Worm (Caenorhabditis elegans) whole organism, L1 larva: ENCODE measurements around the gene oac-23.
A peak's percentile ranks its signal among the peaks of the same experiment; 100 is the strongest.

Source experiments
- C04F5.9 ChIP-seq: sonication (generic microtip); optimal IDR thresholded peaks from 2 replicates; lab custom pipeline; 2016; ENCODE audit warnings: missing genetic modification characterization, missing compliant biosample characterization
- F16B12.6 ChIP-seq: fragments of 150-350 bp; optimal IDR thresholded peaks from 2 replicates; lab custom pipeline; 2014; ENCODE audit warnings: missing biosample characterization, missing genetic modification characterization
- Y116A8C.19 ChIP-seq: sonication (generic microtip); optimal IDR thresholded peaks from 2 replicates; lab custom pipeline; 2016; ENCODE audit warnings: missing compliant biosample characterization, missing genetic modification characterization, borderline replicate concordance
- alr-1 ChIP-seq: fragments of 200-800 bp; sonication (Bioruptor generic); optimal IDR thresholded peaks from 2 replicates; lab custom pipeline; 2018; ENCODE audit warnings: borderline replicate concordance, mild to moderate bottlenecking, missing genetic modification characterization, missing compliant biosample characterization
- aly-2 ChIP-seq: fragments of 150-350 bp; optimal IDR thresholded peaks from 2 replicates; lab custom pipeline; 2014; ENCODE audit warnings: missing biosample characterization, missing genetic modification characterization
- blmp-1 ChIP-seq: fragments of 150-350 bp; optimal IDR thresholded peaks from 2 replicates; lab custom pipeline; 2014; ENCODE audit warnings: missing biosample characterization, missing genetic modification characterization
- ceh-82 ChIP-seq, 3 experiments: fragments of 150-350 bp in 1 of 3; sonication (generic microtip) in 2 of 3; optimal IDR thresholded peaks; 2 replicates each; lab custom pipeline; 2014 to 2017; ENCODE audit warnings: missing biosample characterization in 3 of 3, missing genetic modification characterization in 3 of 3
- ces-1 ChIP-seq: fragments of 150-350 bp; optimal IDR thresholded peaks from 2 replicates; lab custom pipeline; 2014; ENCODE audit warnings: missing biosample characterization, missing genetic modification reagents, missing genetic modification characterization
- efl-1 ChIP-seq, 4 experiments: fragments of 150-350 bp; optimal IDR thresholded peaks in 3 of 4; peaks in 1 of 4; 1 replicate in 1 of 4; 2 replicates in 3 of 4; lab custom pipeline; 2014; ENCODE audit warnings: missing biosample characterization in 2 of 4, missing genetic modification characterization in 2 of 4, missing genetic modification reagents in 2 of 4
- elt-2 ChIP-seq: sonication (generic microtip); optimal IDR thresholded peaks from 2 replicates; lab custom pipeline; 2016; ENCODE audit warnings: missing genetic modification characterization, mild to moderate bottlenecking, inconsistent platforms, missing compliant biosample characterization, missing genetic modification reagents
- elt-3 ChIP-seq, 6 experiments: fragments of 150-350 bp in 1 of 6; sonication (generic microtip); optimal IDR thresholded peaks; 2 replicates each; lab custom pipeline; 2017 to 2018; ENCODE audit warnings: missing biosample characterization in 6 of 6, missing genetic modification characterization in 6 of 6, inconsistent platforms in 1 of 6
- ets-5 ChIP-seq: fragments of 200-800 bp; sonication (Bioruptor generic); IDR thresholded peaks from 2 replicates; pipeline ENCODE4 v1.3.6; 2022; ENCODE audit warnings: missing genetic modification characterization, missing compliant biosample characterization
- fkh-10 ChIP-seq: sonication (generic microtip); optimal IDR thresholded peaks from 2 replicates; lab custom pipeline; 2017; ENCODE audit warnings: missing biosample characterization, missing genetic modification reagents, missing genetic modification characterization
- fkh-8 ChIP-seq: sonication (generic microtip); optimal IDR thresholded peaks from 2 replicates; lab custom pipeline; 2016; ENCODE audit warnings: mild to moderate bottlenecking, missing genetic modification characterization, missing compliant biosample characterization
- hpl-2 ChIP-seq: fragments of 150-350 bp; optimal IDR thresholded peaks from 2 replicates; lab custom pipeline; 2014; ENCODE audit warnings: missing biosample characterization, missing genetic modification reagents, missing genetic modification characterization
- jun-1 ChIP-seq: fragments of 150-350 bp; optimal IDR thresholded peaks from 2 replicates; lab custom pipeline; 2014; ENCODE audit warnings: missing biosample characterization, missing genetic modification reagents, missing genetic modification characterization
- lin-13 ChIP-seq: fragments of 150-350 bp; optimal IDR thresholded peaks from 2 replicates; lab custom pipeline; 2014; ENCODE audit warnings: missing biosample characterization, missing genetic modification reagents, missing genetic modification characterization
- lin-14 ChIP-seq: fragments of 200-800 bp; sonication (Bioruptor generic); optimal IDR thresholded peaks from 2 replicates; lab custom pipeline; 2018; ENCODE audit warnings: mild to moderate bottlenecking, missing genetic modification characterization, moderate library complexity, missing compliant biosample characterization
- lin-35 ChIP-seq, 2 experiments: fragments of 150-350 bp; optimal IDR thresholded peaks; 2 replicates each; lab custom pipeline; 2014; ENCODE audit warnings: missing biosample characterization in 2 of 2, missing genetic modification characterization in 2 of 2, missing genetic modification reagents in 2 of 2
- lir-3 ChIP-seq: sonication (generic microtip); optimal IDR thresholded peaks from 2 replicates; lab custom pipeline; 2016; ENCODE audit warnings: mild to moderate bottlenecking, missing genetic modification characterization, moderate library complexity, missing compliant biosample characterization; ENCODE audit not compliant: poor library complexity
- nhr-20 ChIP-seq: sonication (generic microtip); optimal IDR thresholded peaks from 2 replicates; lab custom pipeline; 2016; ENCODE audit warnings: mild to moderate bottlenecking, missing genetic modification characterization, missing compliant biosample characterization
- nhr-28 ChIP-seq: fragments of 150-350 bp; optimal IDR thresholded peaks from 2 replicates; lab custom pipeline; 2014; ENCODE audit warnings: missing biosample characterization, missing genetic modification characterization
- nhr-71 ChIP-seq: sonication (generic microtip); optimal IDR thresholded peaks from 2 replicates; lab custom pipeline; 2016; ENCODE audit warnings: mild to moderate bottlenecking, missing genetic modification characterization, moderate library complexity, missing compliant biosample characterization
- nhr-85 ChIP-seq: sonication (generic microtip); peaks from one replicate; lab custom pipeline; 2016; ENCODE audit warnings: missing genetic modification characterization, inconsistent platforms, missing compliant biosample characterization
- snu-23 ChIP-seq: sonication (generic microtip); optimal IDR thresholded peaks from 2 replicates; lab custom pipeline; 2016; ENCODE audit warnings: missing genetic modification characterization, missing compliant biosample characterization
- tbx-2 ChIP-seq: sonication (generic microtip); optimal IDR thresholded peaks from 2 replicates; lab custom pipeline; 2016; ENCODE audit warnings: missing genetic modification characterization, missing compliant biosample characterization
- tlp-1 ChIP-seq: fragments of 150-350 bp; optimal IDR thresholded peaks from 2 replicates; lab custom pipeline; 2014; ENCODE audit warnings: missing biosample characterization, missing genetic modification characterization

Gene oac-23

DNA sequence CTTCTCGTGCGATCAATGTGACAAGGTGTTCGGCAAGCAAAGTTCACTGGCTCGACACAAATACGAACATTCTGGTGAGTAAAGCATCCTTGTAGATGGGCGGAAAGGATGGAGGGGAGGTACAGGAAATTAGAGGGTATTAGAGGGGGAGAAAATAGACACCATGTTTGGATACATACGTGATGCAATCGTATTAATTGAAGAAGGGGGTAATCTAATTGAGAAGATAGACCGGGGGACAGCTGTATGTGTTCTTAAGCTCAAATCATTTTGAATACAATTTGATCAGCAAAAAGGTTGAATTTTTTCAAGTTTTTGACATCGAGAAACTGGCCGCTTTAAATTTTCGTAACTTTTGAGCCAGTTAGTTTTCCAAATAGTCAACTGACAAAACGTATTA is 20.8 kb upstream of the oac-23 start:
- TF ChIP-seq tlp-1 (tag; lab: Kevin White, UChicago) = no peak
- TF ChIP-seq lir-3 (tag; lab: Kevin White, UChicago) = no peak
- TF ChIP-seq, all 84 proteins: peak for 0

DNA sequence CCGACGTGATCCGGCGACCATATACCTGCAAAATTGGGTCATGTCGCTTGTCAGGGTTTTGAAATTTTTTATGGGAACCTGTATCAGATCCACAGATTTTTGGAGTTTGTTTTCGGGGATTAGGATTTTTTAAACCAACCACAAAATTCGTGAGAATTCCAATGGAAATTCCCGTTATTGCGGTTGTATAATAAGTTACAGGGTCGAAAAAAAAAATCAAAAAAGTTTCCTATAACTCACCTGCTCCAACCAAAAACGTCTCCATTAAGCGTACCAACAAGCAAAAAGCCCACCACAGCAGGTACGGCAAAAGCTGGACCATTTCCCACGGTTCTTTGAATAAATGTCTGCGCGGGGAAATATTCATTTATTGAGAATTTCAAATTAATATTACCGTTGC is 18.3 kb upstream of the oac-23 start:
- TF ChIP-seq nhr-28 (tag; lab: Kevin White, UChicago) (no peak), Y116A8C.19 (tag; lab: Kevin White, UChicago) (no peak), fkh-8 (tag; lab: Kevin White, UChicago) (no peak), ets-5 (no peak), efl-1 (optimal IDR thresholded peaks at IDR 0.05; lab: Kevin White, UChicago) (no peak), efl-1 (GFP tag; optimal IDR thresholded peaks at IDR 0.05 in 1 of 2; lab: Kevin White, UChicago) (peak in 1 of 2 experiments; percentile 50), F16B12.6 (tag; lab: Kevin White, UChicago) (no peak), alr-1 (tag; lab: Kevin White, UChicago) (no peak)
- TF ChIP-seq, all 84 proteins: peak for 1

DNA sequence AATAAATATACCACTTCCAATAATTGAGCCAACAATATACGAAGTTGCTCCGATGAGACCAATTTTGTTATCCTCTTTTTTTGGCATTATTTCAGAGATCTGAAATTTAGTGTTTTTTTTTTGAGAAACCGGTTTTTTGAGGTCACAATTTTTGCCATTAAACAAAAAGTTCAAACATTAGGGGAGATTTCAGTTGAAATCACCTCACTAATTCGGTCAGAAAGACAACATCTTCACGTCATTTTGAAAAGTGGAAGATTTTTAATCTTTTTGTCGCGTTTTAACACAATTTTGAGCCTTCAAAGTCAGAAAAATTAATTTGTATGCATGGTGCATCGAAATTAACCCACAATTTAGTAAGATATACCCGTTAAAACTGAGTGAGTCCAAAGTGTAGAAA is 16.3 kb upstream of the oac-23 start, which contains the start of gene aat-8:
Gene aat-8, minus strand, starts transcription at position 101 of the 400 bp plus-strand sequence.
- TF ChIP-seq fkh-8 (tag; lab: Kevin White, UChicago) = no peak
- peak; percentile 12 for TF ChIP-seq nhr-85 (tag; lab: Kevin White, UChicago)

DNA sequence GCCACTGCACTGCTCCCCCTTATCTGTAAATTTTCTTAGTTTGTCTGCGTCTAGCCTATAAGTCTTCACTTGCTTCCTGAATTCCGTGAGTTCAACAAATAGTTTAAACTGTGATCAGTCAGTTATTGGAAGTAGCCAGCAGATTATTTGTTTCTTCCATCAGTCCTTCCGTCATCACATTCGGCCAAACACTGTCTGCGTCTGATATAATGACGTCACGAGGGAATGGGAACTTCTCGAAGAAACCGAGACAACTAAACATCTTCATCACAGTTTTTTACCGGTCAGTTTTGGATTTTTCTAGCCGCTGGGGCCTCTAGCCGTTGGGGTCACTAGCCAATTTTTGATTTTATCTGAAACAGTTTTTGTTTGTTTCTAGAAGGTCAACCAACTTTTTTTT is 15.2 kb upstream of the oac-23 start:
- peak in 1 of 2 experiments; percentile 50 for TF ChIP-seq lin-35 (GFP tag; optimal IDR thresholded peaks at IDR 0.05; lab: Kevin White, UChicago)
- TF ChIP-seq elt-2 = peak; percentile 21
- peak; percentile 18 for TF ChIP-seq nhr-71 (tag; lab: Kevin White, UChicago)
- no peak for TF ChIP-seq efl-1 (optimal IDR thresholded peaks at IDR 0.05; lab: Kevin White, UChicago)
- peak in 1 of 2 experiments; percentile 68 for TF ChIP-seq efl-1 (GFP tag; optimal IDR thresholded peaks at IDR 0.05 in 1 of 2; lab: Kevin White, UChicago)
- TF ChIP-seq ceh-82 (tag; optimal IDR thresholded peaks at IDR 0.05; lab: Kevin White, UChicago) = no peak
- TF ChIP-seq lin-13 (GFP tag; lab: Kevin White, UChicago) = no peak
- TF ChIP-seq tbx-2 (tag; lab: Kevin White, UChicago) = no peak
- peak; percentile 71 for TF ChIP-seq blmp-1 (tag; lab: Kevin White, UChicago)
- TF ChIP-seq nhr-85 (tag; lab: Kevin White, UChicago) = peak; percentile 80
- TF ChIP-seq elt-3 (tag; optimal IDR thresholded peaks at IDR 0.05; lab: Kevin White, UChicago) = peak in 1 of 6 experiments; percentile 55
- TF ChIP-seq snu-23 (GFP tag; lab: Kevin White, UChicago) = peak; percentile 30
- peak; percentile 19 for TF ChIP-seq nhr-20 (tag; lab: Kevin White, UChicago)
- peak; percentile 16 for TF ChIP-seq lin-14 (GFP tag; lab: Kevin White, UChicago)
- TF ChIP-seq jun-1 (tag; lab: Kevin White, UChicago) = no peak

DNA sequence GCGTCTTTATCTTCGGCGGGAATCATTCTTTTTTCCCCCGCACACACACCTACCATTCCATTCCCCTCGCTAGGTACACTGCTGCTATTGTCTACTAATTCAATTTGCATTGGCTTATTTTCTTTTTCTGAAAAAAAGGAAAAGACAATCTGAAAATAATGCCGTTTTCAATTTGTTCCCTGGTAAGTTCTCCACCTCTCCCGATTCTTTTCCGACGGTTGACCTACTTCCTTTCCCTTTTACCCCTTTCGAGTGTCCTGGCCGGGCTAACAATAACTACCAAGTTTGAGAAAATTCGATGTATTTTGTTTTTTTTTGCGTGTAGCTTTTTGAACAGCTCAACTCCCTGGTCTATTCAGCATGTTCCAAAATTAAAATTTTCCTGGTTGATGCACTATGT is 14.0 kb upstream of the oac-23 start, which contains the start of gene F37C4.4:
Gene F37C4.4, plus strand, starts transcription at position 58 of the 400 bp plus-strand sequence.
- no peak for TF ChIP-seq lin-13 (GFP tag; lab: Kevin White, UChicago)
- TF ChIP-seq hpl-2 (GFP tag; lab: Kevin White, UChicago) = no peak
- no peak for TF ChIP-seq fkh-10
- TF ChIP-seq C04F5.9 (tag; lab: Kevin White, UChicago) = no peak
- peak; percentile 82 for TF ChIP-seq blmp-1 (tag; lab: Kevin White, UChicago)
- TF ChIP-seq ces-1 (GFP tag; lab: Kevin White, UChicago) = no peak
- no peak for TF ChIP-seq Y116A8C.19 (tag; lab: Kevin White, UChicago)
- TF ChIP-seq efl-1 (optimal IDR thresholded peaks at IDR 0.05; lab: Kevin White, UChicago) = no peak
- peak in 1 of 2 experiments; percentile 83 for TF ChIP-seq efl-1 (GFP tag; optimal IDR thresholded peaks at IDR 0.05 in 1 of 2; lab: Kevin White, UChicago)
- no peak for TF ChIP-seq nhr-85 (tag; lab: Kevin White, UChicago)
- no peak for TF ChIP-seq aly-2 (tag; lab: Kevin White, UChicago)

DNA sequence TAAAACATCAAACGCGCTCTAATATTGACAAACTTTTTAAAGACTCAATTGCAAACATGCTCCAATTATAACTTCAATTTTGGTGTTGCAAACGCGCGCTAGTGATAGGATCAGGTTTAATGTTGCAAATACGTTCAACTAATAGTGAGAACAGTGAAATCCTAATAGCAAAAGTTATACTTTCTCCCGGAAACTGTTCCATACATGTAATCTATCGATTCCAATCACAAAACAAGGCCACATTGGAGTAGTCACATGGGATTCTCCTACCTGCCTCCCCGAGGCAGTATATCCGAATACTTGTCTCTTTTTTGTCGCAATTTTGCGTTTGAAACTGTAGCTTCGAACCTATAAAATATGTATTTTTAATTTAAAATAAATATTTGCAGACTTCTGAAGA is 11.4 kb upstream of the oac-23 start:
- TF ChIP-seq lir-3 (tag; lab: Kevin White, UChicago) (no peak), nhr-85 (tag; lab: Kevin White, UChicago) (peak; percentile 46), blmp-1 (tag; lab: Kevin White, UChicago) (peak; percentile 93), elt-3 (tag; optimal IDR thresholded peaks at IDR 0.05; lab: Kevin White, UChicago) (no peak)
